Worm (Caenorhabditis elegans) whole organism, early embryonic: ENCODE measurements around the gene F56F11.2.

Source experiments
- B0310.2 ChIP-seq: sonication (generic microtip); optimal IDR thresholded peaks from 2 replicates; lab custom pipeline; 2016; ENCODE audit warnings: mild to moderate bottlenecking, missing genetic modification characterization, missing compliant biosample characterization
- F13C5.2 ChIP-seq: sonication (generic microtip); optimal IDR thresholded peaks from 2 replicates; lab custom pipeline; 2017; ENCODE audit warnings: mild to moderate bottlenecking, missing genetic modification characterization, inconsistent platforms, missing compliant biosample characterization
- aly-1 ChIP-seq: sonication (generic microtip); optimal IDR thresholded peaks from 2 replicates; lab custom pipeline; 2016; ENCODE audit warnings: missing genetic modification characterization, missing compliant biosample characterization
- ama-1 ChIP-seq: fragments of 150-350 bp; optimal IDR thresholded peaks from 2 replicates; lab custom pipeline; 2014
- ceh-13 ChIP-seq: fragments of 200-800 bp; sonication (Bioruptor generic); optimal IDR thresholded peaks from 2 replicates; lab custom pipeline; 2018; ENCODE audit warnings: mild to moderate bottlenecking, missing genetic modification characterization, missing compliant biosample characterization
- ceh-36 ChIP-seq: sonication (generic microtip); optimal IDR thresholded peaks from 2 replicates; lab custom pipeline; 2016; ENCODE audit warnings: missing genetic modification characterization, inconsistent platforms, missing compliant biosample characterization
- ets-7 ChIP-seq: sonication (generic microtip); optimal IDR thresholded peaks from 2 replicates; lab custom pipeline; 2016; ENCODE audit warnings: missing genotype, missing genetic modification characterization, missing compliant biosample characterization
- pes-1 ChIP-seq: fragments of 200-800 bp; sonication (Bioruptor generic); IDR thresholded peaks from 2 replicates; pipeline ENCODE4 v1.3.6; 2022; ENCODE audit warnings: missing genetic modification reagents, missing genetic modification characterization, missing compliant biosample characterization
- scrt-1 ChIP-seq: fragments of 200-800 bp; sonication (Bioruptor generic); IDR thresholded peaks from 2 replicates; pipeline ENCODE4 v1.3.6; 2022; ENCODE audit warnings: missing genetic modification characterization, missing compliant biosample characterization
- sea-1 ChIP-seq: fragments of 200-800 bp; sonication (Bioruptor generic); conservative IDR thresholded peaks from 2 replicates; pipeline ENCODE4 v1.3.6; 2022; ENCODE audit warnings: missing genetic modification characterization, missing compliant biosample characterization
- tbx-11 ChIP-seq: fragments of 200-800 bp; sonication (Bioruptor generic); IDR thresholded peaks from 2 replicates; pipeline ENCODE4 v1.3.6; 2022; ENCODE audit warnings: missing genetic modification characterization, missing compliant biosample characterization
- tra-4 ChIP-seq: sonication (generic microtip); optimal IDR thresholded peaks from 2 replicates; lab custom pipeline; 2017; ENCODE audit warnings: missing genetic modification characterization, missing compliant biosample characterization

- TF ChIP-seq ama-1 (no peak), tbx-11 (GFP tag; lab: Robert Waterston, UW) (no peak), ceh-36 (tag; lab: Kevin White, UChicago) (no peak), ets-7 (tag; lab: Kevin White, UChicago) (no peak), scrt-1 (GFP tag; lab: Robert Waterston, UW) (no peak), sea-1 (no peak), pes-1 (GFP tag; lab: Robert Waterston, UW) (no peak), aly-1 (tag; lab: Kevin White, UChicago) (no peak), F13C5.2 (tag; lab: Kevin White, UChicago) (no peak), ceh-13 (GFP tag; lab: Kevin White, UChicago) (no peak), tra-4 (tag; lab: Kevin White, UChicago) (no peak), B0310.2 (tag; lab: Kevin White, UChicago) (no peak)
Observed at ce11 chrIII:2836339-2836738, 45.8 kb upstream of the F56F11.2 start, which contains the start of gene josd-1.
